Worm (Caenorhabditis elegans): Measurements from ENCODE around the gene btb-12.

Gene btb-12

DNA sequence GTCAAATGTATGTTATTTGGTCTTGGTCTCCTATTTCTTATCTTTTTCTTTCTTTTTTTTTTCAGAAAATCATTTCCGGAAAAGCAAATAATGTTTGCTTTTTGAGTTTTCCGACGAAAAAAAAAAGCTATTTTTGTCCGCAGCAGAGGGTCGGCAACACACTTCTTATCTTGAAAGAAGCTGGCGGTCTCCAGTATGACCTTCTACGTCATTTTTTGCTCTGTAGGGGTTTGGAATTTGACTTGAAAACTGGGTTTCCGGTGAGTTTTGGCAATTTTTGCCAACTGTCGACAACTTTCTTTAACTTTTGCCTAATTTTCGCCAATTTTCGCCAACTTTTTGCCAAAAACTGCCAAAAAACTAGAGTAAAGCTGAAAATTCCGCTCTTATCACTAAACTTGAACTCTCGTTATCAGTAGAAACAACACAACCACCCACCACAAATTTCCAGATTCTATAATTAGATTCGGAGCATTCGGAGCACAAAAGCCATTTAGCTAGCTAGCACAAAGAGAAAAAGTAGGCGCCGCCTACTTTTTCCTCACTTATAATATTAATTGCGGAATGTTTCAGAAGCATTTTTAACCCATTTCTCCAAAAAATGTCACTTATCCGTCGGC is 15.4 kb downstream of the btb-12 start, which contains the start of gene nhx-6:
TSS of gene nhx-6 (plus strand) at position 570 of the 620 bp plus-strand sequence.
- TF ChIP-seq sem-4 (tag; optimal IDR thresholded peaks at IDR 0.05) (no peak), fos-1 (tag; optimal IDR thresholded peaks at IDR 0.05) (no peak), C34F6.9 (tag; optimal IDR thresholded peaks at IDR 0.05) (no peak), nhr-23 (tag; optimal IDR thresholded peaks at IDR 0.05) (peak; percentile 9), peb-1 (tag; optimal IDR thresholded peaks at IDR 0.05) (no peak), gmeb-1 (tag; optimal IDR thresholded peaks at IDR 0.05) (no peak), lin-13 (GFP tag; optimal IDR thresholded peaks at IDR 0.05) (no peak), ceh-82 (tag; optimal IDR thresholded peaks at IDR 0.05) (no peak), nhr-77 (tag; optimal IDR thresholded peaks at IDR 0.05) (no peak)

DNA sequence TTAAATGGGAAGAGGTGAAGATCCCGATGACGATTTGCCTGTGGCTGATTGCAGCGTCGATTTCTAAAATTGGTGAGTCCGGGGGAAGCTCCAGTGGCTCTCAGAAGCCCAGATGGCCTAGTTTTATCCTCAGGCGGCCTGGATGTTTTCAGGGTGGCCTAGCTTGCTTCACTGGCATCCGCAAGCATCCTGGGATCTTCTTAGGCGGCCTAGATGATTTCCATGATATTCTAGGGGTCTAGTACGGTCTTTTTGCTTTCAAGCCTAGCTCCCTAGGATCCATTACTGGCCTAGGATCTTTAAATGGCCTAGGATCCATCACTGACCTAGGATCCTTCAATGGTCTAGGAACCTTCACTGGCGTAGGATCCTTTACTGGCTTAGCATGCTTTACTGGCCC is 16.0 kb downstream of the btb-12 start:
- TF ChIP-seq nhr-10 (tag; optimal IDR thresholded peaks at IDR 0.05) (no peak), ztf-4 (tag; optimal IDR thresholded peaks at IDR 0.05) (no peak), alr-1 (tag; optimal IDR thresholded peaks at IDR 0.05) (no peak), elt-1 (tag; optimal IDR thresholded peaks at IDR 0.05) (no peak), aly-2 (tag; optimal IDR thresholded peaks at IDR 0.05) (no peak), nhr-21 (tag; optimal IDR thresholded peaks at IDR 0.05) (no peak), C34F6.9 (tag; optimal IDR thresholded peaks at IDR 0.05) (no peak), nhr-237 (tag; optimal IDR thresholded peaks at IDR 0.05) (no peak), nhr-77 (tag; optimal IDR thresholded peaks at IDR 0.05) (no peak), ZK546.5 (tag; optimal IDR thresholded peaks at IDR 0.05) (no peak), skn-1 (tag; optimal IDR thresholded peaks at IDR 0.05) (no peak), blmp-1 (tag; optimal IDR thresholded peaks at IDR 0.05; ENCODE audit: insufficient read depth) (no peak)

DNA sequence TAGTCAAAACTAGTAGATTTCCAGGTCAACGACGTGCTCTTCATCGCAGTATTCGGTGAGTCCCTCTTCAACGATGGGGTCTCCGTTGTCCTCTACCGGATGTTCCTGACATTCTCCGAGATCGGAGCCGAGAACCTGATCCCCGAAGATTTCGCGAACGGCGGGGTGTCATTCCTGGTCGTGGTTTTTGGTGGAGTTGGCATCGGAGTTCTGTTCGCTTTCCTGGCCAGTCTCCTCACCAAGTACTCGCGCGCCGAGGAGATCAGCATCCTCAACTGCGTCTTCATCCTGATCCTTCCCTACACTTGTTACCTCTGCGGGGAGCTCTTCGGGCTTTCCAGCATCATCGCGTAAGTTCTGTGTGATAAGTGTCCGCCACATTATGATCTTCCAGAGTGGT is 17.7 kb downstream of the btb-12 start:
- TF ChIP-seq zag-1 (tag; optimal IDR thresholded peaks at IDR 0.05) = no peak
- no peak for TF ChIP-seq ZK546.5 (tag; optimal IDR thresholded peaks at IDR 0.05)

DNA sequence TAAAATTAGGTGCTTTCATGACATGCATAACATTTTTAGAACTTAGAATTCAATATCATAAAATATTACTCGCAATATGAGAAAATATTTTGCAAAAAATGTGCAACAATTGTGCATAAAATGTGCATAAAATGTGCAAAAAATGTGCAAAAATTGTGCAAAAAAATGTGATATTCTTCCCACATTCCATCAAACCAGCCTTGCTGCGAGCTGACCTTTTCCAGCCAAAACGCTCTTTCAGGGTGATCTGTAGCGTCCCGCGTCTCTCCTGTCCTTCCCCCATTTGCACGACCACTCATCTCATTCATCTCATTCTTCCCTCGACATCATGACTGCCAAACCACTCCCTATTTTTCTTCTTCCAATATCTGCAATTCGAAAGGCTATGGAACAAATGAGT is 21.1 kb downstream of the btb-12 start, which contains the start of gene fbxb-17:
TSS of gene fbxb-17 (plus strand) at position 301 of the 400 bp plus-strand sequence.
- TF ChIP-seq nhr-23 (tag; optimal IDR thresholded peaks at IDR 0.05) (peak; percentile 1), skn-1 (tag; optimal IDR thresholded peaks at IDR 0.05) (no peak)

DNA sequence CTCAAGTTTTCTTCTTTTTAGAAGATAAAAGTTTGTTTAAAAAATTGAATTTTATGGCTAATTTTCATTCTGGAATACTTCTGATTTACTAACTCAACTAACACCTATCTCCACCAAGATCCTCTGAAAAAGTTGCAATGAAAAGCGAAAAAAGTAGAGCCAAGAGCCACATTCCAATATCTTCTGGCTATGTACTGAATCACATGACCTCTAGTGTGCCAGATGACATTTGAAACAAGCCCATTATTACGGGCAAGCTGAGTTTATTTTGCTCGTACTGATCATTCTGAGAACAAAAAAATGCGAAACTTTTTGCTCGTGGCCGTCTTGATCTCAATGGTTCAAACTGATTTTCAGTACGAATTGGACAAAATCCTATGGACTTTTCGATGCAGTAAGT is 24.1 kb downstream of the btb-12 start, which contains the start of gene irld-36:
TSS of gene irld-36 (plus strand) at position 301 of the 400 bp plus-strand sequence.
- TF ChIP-seq nhr-237 (tag; optimal IDR thresholded peaks at IDR 0.05) (no peak), nhr-77 (tag; optimal IDR thresholded peaks at IDR 0.05) (no peak), aly-2 (tag; optimal IDR thresholded peaks at IDR 0.05) (no peak), ama-1 (optimal IDR thresholded peaks at IDR 0.05) (no peak)

DNA sequence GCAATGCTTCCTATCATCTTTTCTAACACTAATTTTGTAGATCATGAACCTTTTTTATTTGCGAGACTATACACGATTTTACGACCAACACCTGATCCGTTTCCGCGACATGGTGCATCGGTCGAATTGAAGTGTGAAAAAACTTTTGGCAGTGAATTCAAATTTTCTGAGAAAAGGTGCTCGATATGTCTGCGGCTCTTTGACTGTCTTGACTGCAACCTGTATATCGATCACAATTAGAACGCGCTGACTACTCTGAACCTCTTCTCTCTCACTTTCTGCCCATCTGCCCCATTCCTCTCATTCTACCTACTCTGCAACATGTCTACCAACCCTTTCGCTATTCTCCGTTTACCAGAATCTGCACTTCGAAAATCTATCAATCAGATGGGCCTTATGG is 27.2 kb downstream of the btb-12 start, which contains the start of gene fbxb-26:
TSS of gene fbxb-26 (plus strand) at position 301 of the 400 bp plus-strand sequence.
- no peak for TF ChIP-seq nhr-25 (tag; optimal IDR thresholded peaks at IDR 0.05)
- no peak for TF ChIP-seq nhr-77 (tag; optimal IDR thresholded peaks at IDR 0.05)
- TF ChIP-seq nhr-12 (tag; optimal IDR thresholded peaks at IDR 0.05) = no peak

DNA sequence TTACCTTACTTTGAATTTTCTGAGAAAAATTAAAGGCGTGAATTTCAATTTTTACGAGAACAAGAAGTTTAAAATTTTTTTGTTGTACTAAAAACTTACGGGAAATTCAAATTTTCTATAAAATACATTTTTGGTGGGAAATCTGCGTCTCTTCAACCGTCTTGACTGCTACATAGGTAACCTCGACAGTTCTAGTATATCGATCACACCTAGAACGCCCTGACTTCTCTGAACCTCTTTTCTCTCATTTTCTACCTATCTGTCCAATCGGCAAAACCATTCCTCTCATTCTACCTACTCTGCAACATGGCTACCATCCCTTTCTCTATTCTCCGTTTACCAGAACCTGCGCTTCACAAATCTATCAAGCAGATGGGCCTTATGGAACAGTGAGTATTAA is 28.7 kb downstream of the btb-12 start, which contains the start of gene fbxb-25:
TSS of gene fbxb-25 (plus strand) at position 301 of the 400 bp plus-strand sequence.
- TF ChIP-seq peb-1 (tag; optimal IDR thresholded peaks at IDR 0.05) = no peak
- no peak for TF ChIP-seq gmeb-1 (tag; optimal IDR thresholded peaks at IDR 0.05)
- TF ChIP-seq F13H6.1 (tag; optimal IDR thresholded peaks at IDR 0.05) = no peak
- no peak for TF ChIP-seq lsy-2 (tag; optimal IDR thresholded peaks at IDR 0.05)
- no peak for TF ChIP-seq alr-1 (tag; optimal IDR thresholded peaks at IDR 0.05)
- TF ChIP-seq nhr-25 (tag; optimal IDR thresholded peaks at IDR 0.05) = no peak
- no peak for TF ChIP-seq sma-3 (GFP tag; optimal IDR thresholded peaks at IDR 0.05)

DNA sequence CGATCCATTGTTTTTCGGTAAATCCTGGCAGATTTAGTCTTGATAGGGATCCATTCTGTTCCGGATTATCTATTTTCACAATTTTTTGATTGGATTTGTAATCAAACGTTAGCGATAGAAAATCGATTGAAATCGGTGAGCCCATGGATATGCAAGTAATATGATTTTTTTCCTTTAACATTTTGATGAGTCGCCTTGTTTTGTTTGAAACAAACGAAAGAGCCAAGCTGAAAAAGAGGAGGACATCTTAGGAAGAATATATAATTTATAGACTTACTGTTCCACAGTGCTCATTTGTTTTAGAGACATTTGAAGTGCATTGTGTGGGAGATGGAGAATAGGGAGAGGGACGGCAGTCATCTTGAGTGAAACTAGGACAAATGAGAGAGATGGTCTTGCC is 33.8 kb downstream of the btb-12 start, which contains the start of the genes fbxb-18 and fbxb-19:
TSS of gene fbxb-18 (minus strand) at position 101 of the 400 bp plus-strand sequence.
TSS of gene fbxb-19 (minus strand) at position 369 of the 400 bp plus-strand sequence.
- TF ChIP-seq nhr-12 (tag; optimal IDR thresholded peaks at IDR 0.05) = no peak
- no peak for TF ChIP-seq nhr-6 (tag; optimal IDR thresholded peaks at IDR 0.05)
- TF ChIP-seq lin-13 (GFP tag; optimal IDR thresholded peaks at IDR 0.05) = no peak
- no peak for TF ChIP-seq F13H6.1 (tag; optimal IDR thresholded peaks at IDR 0.05)
- no peak for TF ChIP-seq skn-1 (tag; optimal IDR thresholded peaks at IDR 0.05)
- no peak for TF ChIP-seq blmp-1 (tag; optimal IDR thresholded peaks at IDR 0.05; ENCODE audit: insufficient read depth)
